Worm (Caenorhabditis elegans) whole organism, early embryonic: ENCODE data around the gene natc-2.

Experiments
- B0310.2 ChIP-seq: sonication (generic microtip); optimal IDR thresholded peaks from 2 replicates; lab custom pipeline; 2016; ENCODE audit warnings: mild to moderate bottlenecking, missing genetic modification characterization, missing compliant biosample characterization
- F13C5.2 ChIP-seq: sonication (generic microtip); optimal IDR thresholded peaks from 2 replicates; lab custom pipeline; 2017; ENCODE audit warnings: mild to moderate bottlenecking, missing genetic modification characterization, inconsistent platforms, missing compliant biosample characterization
- aly-1 ChIP-seq: sonication (generic microtip); optimal IDR thresholded peaks from 2 replicates; lab custom pipeline; 2016; ENCODE audit warnings: missing genetic modification characterization, missing compliant biosample characterization
- ama-1 ChIP-seq: fragments of 150-350 bp; optimal IDR thresholded peaks from 2 replicates; lab custom pipeline; 2014
- ceh-13 ChIP-seq: fragments of 200-800 bp; sonication (Bioruptor generic); optimal IDR thresholded peaks from 2 replicates; lab custom pipeline; 2018; ENCODE audit warnings: mild to moderate bottlenecking, missing genetic modification characterization, missing compliant biosample characterization
- ceh-36 ChIP-seq: sonication (generic microtip); optimal IDR thresholded peaks from 2 replicates; lab custom pipeline; 2016; ENCODE audit warnings: missing genetic modification characterization, inconsistent platforms, missing compliant biosample characterization
- ets-7 ChIP-seq: sonication (generic microtip); optimal IDR thresholded peaks from 2 replicates; lab custom pipeline; 2016; ENCODE audit warnings: missing genotype, missing genetic modification characterization, missing compliant biosample characterization
- flt-1 ChIP-seq: fragments of 200-800 bp; sonication (Bioruptor generic); IDR thresholded peaks from 2 replicates; pipeline ENCODE4 v1.3.6; 2022; ENCODE audit warnings: missing genetic modification characterization, missing compliant biosample characterization
- hmbx-1 ChIP-seq: sonication (generic microtip); optimal IDR thresholded peaks from 2 replicates; lab custom pipeline; 2016; ENCODE audit warnings: mild to moderate bottlenecking, missing genetic modification characterization, missing compliant biosample characterization
- hmg-4 ChIP-seq: fragments of 200-800 bp; sonication (Bioruptor generic); optimal IDR thresholded peaks from 2 replicates; lab custom pipeline; 2018; ENCODE audit warnings: mild to moderate bottlenecking, missing genetic modification characterization, missing compliant biosample characterization
- hnd-1 ChIP-seq: sonication (generic microtip); optimal IDR thresholded peaks from 2 replicates; lab custom pipeline; 2016; ENCODE audit warnings: missing genetic modification characterization, missing compliant biosample characterization
- pes-1 ChIP-seq: fragments of 200-800 bp; sonication (Bioruptor generic); IDR thresholded peaks from 2 replicates; pipeline ENCODE4 v1.3.6; 2022; ENCODE audit warnings: missing genetic modification reagents, missing genetic modification characterization, missing compliant biosample characterization
- scrt-1 ChIP-seq: fragments of 200-800 bp; sonication (Bioruptor generic); IDR thresholded peaks from 2 replicates; pipeline ENCODE4 v1.3.6; 2022; ENCODE audit warnings: missing genetic modification characterization, missing compliant biosample characterization
- sea-1 ChIP-seq: fragments of 200-800 bp; sonication (Bioruptor generic); conservative IDR thresholded peaks from 2 replicates; pipeline ENCODE4 v1.3.6; 2022; ENCODE audit warnings: missing genetic modification characterization, missing compliant biosample characterization
- tbx-11 ChIP-seq: fragments of 200-800 bp; sonication (Bioruptor generic); IDR thresholded peaks from 2 replicates; pipeline ENCODE4 v1.3.6; 2022; ENCODE audit warnings: missing genetic modification characterization, missing compliant biosample characterization
- tbx-37 ChIP-seq: fragments of 200-800 bp; sonication (Bioruptor generic); conservative IDR thresholded peaks from 2 replicates; pipeline ENCODE4 v1.3.6; 2022; ENCODE audit warnings: missing genetic modification reagents, missing genetic modification characterization, missing compliant biosample characterization
- tra-4 ChIP-seq: sonication (generic microtip); optimal IDR thresholded peaks from 2 replicates; lab custom pipeline; 2017; ENCODE audit warnings: missing genetic modification characterization, missing compliant biosample characterization

natc-2 gene

ce11 chrV:5273770-5274169 is at the start of gene natc-2:
TSS of gene natc-2 (plus strand) at chrV:5274070.
- no peak for TF ChIP-seq aly-1 (tag; lab: Kevin White, UChicago)
- TF ChIP-seq ceh-13 (GFP tag; lab: Kevin White, UChicago): no peak
- no peak for TF ChIP-seq F13C5.2 (tag; lab: Kevin White, UChicago)
- TF ChIP-seq ama-1 (lab: Kevin White, UChicago): no peak
- TF ChIP-seq flt-1 (GFP tag; lab: Robert Waterston, UW): no peak
- TF ChIP-seq B0310.2 (tag; lab: Kevin White, UChicago): no peak
- TF ChIP-seq sea-1 (GFP tag; lab: Robert Waterston, UW): no peak
- no peak for TF ChIP-seq scrt-1 (GFP tag; lab: Robert Waterston, UW)
- TF ChIP-seq hnd-1 (tag; lab: Kevin White, UChicago): no peak
- TF ChIP-seq tra-4: no peak
- no peak for TF ChIP-seq tbx-37 (GFP tag; lab: Robert Waterston, UW)
- TF ChIP-seq ets-7 (tag; lab: Kevin White, UChicago): no peak

DNA sequence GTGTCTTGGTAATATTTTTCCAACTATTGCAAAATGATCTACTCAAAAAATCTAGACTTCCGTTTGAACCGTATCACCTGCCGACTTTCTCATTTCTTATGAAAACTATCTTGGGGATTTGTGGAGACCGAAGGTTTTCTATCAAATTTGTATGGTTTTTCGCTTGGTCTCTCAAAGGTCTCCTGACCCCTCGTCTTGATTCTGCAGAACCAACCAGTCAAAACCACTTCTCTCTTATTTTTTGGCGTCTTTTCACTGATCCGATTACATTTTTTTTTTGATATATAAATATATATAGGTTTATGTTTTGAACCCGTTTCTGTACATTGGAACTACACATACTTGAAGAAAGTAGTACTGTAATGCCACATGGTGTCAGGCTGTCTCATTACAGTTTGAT is 48.2 kb upstream of the natc-2 start:
- TF ChIP-seq B0310.2 (tag; lab: Kevin White, UChicago) (no peak), flt-1 (GFP tag; lab: Robert Waterston, UW) (no peak), pes-1 (GFP tag; lab: Robert Waterston, UW) (no peak), tra-4 (no peak), tbx-37 (GFP tag; lab: Robert Waterston, UW) (no peak), hnd-1 (tag; lab: Kevin White, UChicago) (no peak), hmg-4 (GFP tag; lab: Kevin White, UChicago) (no peak), ceh-13 (GFP tag; lab: Kevin White, UChicago) (no peak), tbx-11 (no peak), scrt-1 (GFP tag; lab: Robert Waterston, UW) (no peak), F13C5.2 (tag; lab: Kevin White, UChicago) (no peak), sea-1 (GFP tag; lab: Robert Waterston, UW) (no peak), hmbx-1 (no peak), ets-7 (tag; lab: Kevin White, UChicago) (no peak), ceh-36 (no peak), ama-1 (lab: Kevin White, UChicago) (no peak), aly-1 (tag; lab: Kevin White, UChicago) (no peak)

- TF ChIP-seq tbx-37 (GFP tag; lab: Robert Waterston, UW): no peak
- TF ChIP-seq tbx-11: no peak
- no peak for TF ChIP-seq pes-1 (GFP tag; lab: Robert Waterston, UW)
- no peak for TF ChIP-seq hmg-4 (GFP tag; lab: Kevin White, UChicago)
- no peak for TF ChIP-seq hnd-1 (tag; lab: Kevin White, UChicago)
These were observed 45.4 kb upstream of the natc-2 start for ce11 chrV:5228513-5228912.

ce11 chrV:5233777-5234176 is 40.1 kb upstream of the natc-2 start, which contains the start of gene cest-32:
TSS of gene cest-32 (minus strand) at chrV:5233891.
- TF ChIP-seq tra-4 (no peak), tbx-37 (GFP tag; lab: Robert Waterston, UW) (no peak), sea-1 (GFP tag; lab: Robert Waterston, UW) (no peak), ceh-36 (no peak), tbx-11 (no peak), ama-1 (lab: Kevin White, UChicago) (no peak), F13C5.2 (tag; lab: Kevin White, UChicago) (no peak), pes-1 (GFP tag; lab: Robert Waterston, UW) (no peak), hmbx-1 (no peak), flt-1 (GFP tag; lab: Robert Waterston, UW) (no peak), hnd-1 (tag; lab: Kevin White, UChicago) (no peak), B0310.2 (tag; lab: Kevin White, UChicago) (no peak), ets-7 (tag; lab: Kevin White, UChicago) (no peak), ceh-13 (GFP tag; lab: Kevin White, UChicago) (no peak), scrt-1 (GFP tag; lab: Robert Waterston, UW) (no peak), aly-1 (tag; lab: Kevin White, UChicago) (no peak), hmg-4 (GFP tag; lab: Kevin White, UChicago) (no peak)

DNA sequence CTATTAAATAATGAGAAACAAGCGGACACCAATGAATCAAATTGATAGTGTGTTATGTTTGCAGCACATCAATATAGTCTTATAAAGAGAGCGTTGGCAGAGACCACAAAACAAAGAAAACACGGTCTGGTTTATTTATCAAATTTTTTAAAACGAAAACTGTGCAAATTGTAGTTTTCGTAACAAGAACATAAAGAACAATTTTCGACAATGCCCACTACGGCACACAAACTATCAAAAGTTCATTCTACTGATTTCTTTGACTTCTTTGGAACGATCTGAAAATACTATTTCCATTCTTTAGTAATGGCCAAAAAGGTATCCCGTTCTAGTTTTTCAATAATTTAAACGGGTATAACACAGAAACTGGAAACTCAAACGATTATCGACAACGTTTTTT is 36.8 kb upstream of the natc-2 start, which contains the start of gene cest-35.2:
Gene cest-35.2, minus strand, starts transcription at position 101 of the 400 bp plus-strand sequence.
- TF ChIP-seq hnd-1 (tag; lab: Kevin White, UChicago) (no peak), hmbx-1 (no peak), ceh-13 (GFP tag; lab: Kevin White, UChicago) (no peak), ets-7 (tag; lab: Kevin White, UChicago) (no peak), tbx-37 (GFP tag; lab: Robert Waterston, UW) (no peak), scrt-1 (GFP tag; lab: Robert Waterston, UW) (no peak), pes-1 (GFP tag; lab: Robert Waterston, UW) (no peak), F13C5.2 (tag; lab: Kevin White, UChicago) (no peak), B0310.2 (tag; lab: Kevin White, UChicago) (no peak), hmg-4 (GFP tag; lab: Kevin White, UChicago) (no peak), ceh-36 (no peak), tbx-11 (no peak), sea-1 (GFP tag; lab: Robert Waterston, UW) (no peak), tra-4 (no peak), flt-1 (GFP tag; lab: Robert Waterston, UW) (no peak), aly-1 (tag; lab: Kevin White, UChicago) (no peak), ama-1 (lab: Kevin White, UChicago) (no peak)

ce11 chrV:5239404-5239803 is 34.5 kb upstream of the natc-2 start, which contains the start of gene C52A10.3:
TSS of gene C52A10.3 (minus strand) at chrV:5239504.
- no peak for TF ChIP-seq ama-1 (lab: Kevin White, UChicago)
- no peak for TF ChIP-seq pes-1 (GFP tag; lab: Robert Waterston, UW)
- TF ChIP-seq ceh-36: no peak
- no peak for TF ChIP-seq hmg-4 (GFP tag; lab: Kevin White, UChicago)
- TF ChIP-seq hnd-1 (tag; lab: Kevin White, UChicago): no peak
- no peak for TF ChIP-seq sea-1 (GFP tag; lab: Robert Waterston, UW)
- no peak for TF ChIP-seq tbx-37 (GFP tag; lab: Robert Waterston, UW)
- TF ChIP-seq scrt-1 (GFP tag; lab: Robert Waterston, UW): no peak
- no peak for TF ChIP-seq tbx-11
- TF ChIP-seq tra-4: no peak
- no peak for TF ChIP-seq B0310.2 (tag; lab: Kevin White, UChicago)
- no peak for TF ChIP-seq aly-1 (tag; lab: Kevin White, UChicago)
- TF ChIP-seq F13C5.2 (tag; lab: Kevin White, UChicago): no peak
- no peak for TF ChIP-seq hmbx-1
- TF ChIP-seq flt-1 (GFP tag; lab: Robert Waterston, UW): no peak
- TF ChIP-seq ets-7 (tag; lab: Kevin White, UChicago): no peak
- no peak for TF ChIP-seq ceh-13 (GFP tag; lab: Kevin White, UChicago)
